Fruit fly (Drosophila melanogaster): Measurements from ENCODE around the gene mRpS21.

The mRpS21 gene

dm6 chr3R:13425470-13426033, 43.9 kb upstream of the mRpS21 start, which contains the start of gene Act87E (continued):
- peak; percentile 69 for TF ChIP-seq CG15269 (tag; optimal IDR thresholded peaks at IDR 0.05)
- no peak for TF ChIP-seq CG7963 (GFP tag; IDR thresholded peaks at IDR 0.05; ENCODE audit: partially characterized antibody)
- TF ChIP-seq H15 (GFP tag; IDR thresholded peaks at IDR 0.05): no peak
- TF ChIP-seq Hr39 (optimal IDR thresholded peaks at IDR 0.05): no peak
- TF ChIP-seq btn (GFP tag; optimal IDR thresholded peaks at IDR 0.05): no peak
- no peak for TF ChIP-seq seq (GFP tag; IDR thresholded peaks at IDR 0.05)
- TF ChIP-seq klu (GFP tag; IDR thresholded peaks at IDR 0.05): no peak
- TF ChIP-seq CG9817 (tag; optimal IDR thresholded peaks at IDR 0.05): peak; percentile 34
- TF ChIP-seq CG6813 (GFP tag; optimal IDR thresholded peaks at IDR 0.05): no peak
- no peak for TF ChIP-seq CG14965 (GFP tag; optimal IDR thresholded peaks at IDR 0.05; ENCODE audit: borderline replicate concordance)
- TF ChIP-seq ase (GFP tag; IDR thresholded peaks at IDR 0.05): no peak
- TF ChIP-seq CG15011 (GFP tag; optimal IDR thresholded peaks at IDR 0.05): peak; percentile 9
- TF ChIP-seq CG13296 (GFP tag; optimal IDR thresholded peaks at IDR 0.05): peak; percentile 62
- no peak for TF ChIP-seq zen2 (GFP tag; IDR thresholded peaks at IDR 0.05; ENCODE audit: partially characterized antibody)
- no peak for TF ChIP-seq bowl (GFP tag; IDR thresholded peaks at IDR 0.05)
- TF ChIP-seq Opbp (GFP tag; IDR thresholded peaks at IDR 0.05; ENCODE audit: partially characterized antibody): no peak
- 0 out of 2 replicates have a peak, but pooled peaks have one; percentile 18 for TF ChIP-seq CG11247 (GFP tag; IDR thresholded peaks at IDR 0.05)
- TF ChIP-seq lola (GFP tag; optimal IDR thresholded peaks at IDR 0.05): peak in 1 of 3 experiments; percentile 87
- TF ChIP-seq luna (GFP tag; optimal IDR thresholded peaks at IDR 0.05): no peak
- TF ChIP-seq CG10431 (GFP tag; optimal IDR thresholded peaks at IDR 0.05): peak; percentile 8
- no peak for TF ChIP-seq CG18476 (GFP tag; optimal IDR thresholded peaks at IDR 0.05)
- TF ChIP-seq CG12219 (GFP tag; optimal IDR thresholded peaks at IDR 0.05): no peak
- TF ChIP-seq kah (GFP tag; optimal IDR thresholded peaks at IDR 0.05): peak; percentile 33
- no peak for TF ChIP-seq CG10462 (GFP tag; optimal IDR thresholded peaks at IDR 0.05)
- no peak for TF ChIP-seq Awh (GFP tag; IDR thresholded peaks at IDR 0.05)
- TF ChIP-seq Blimp-1 (GFP tag; optimal IDR thresholded peaks at IDR 0.05): peak; percentile 73
- TF ChIP-seq lilli (GFP tag; optimal IDR thresholded peaks at IDR 0.05): no peak
- no peak for TF ChIP-seq CG16813 (GFP tag; IDR thresholded peaks at IDR 0.05; ENCODE audit: partially characterized antibody)
- peak; percentile 4 for TF ChIP-seq sd (tag; optimal IDR thresholded peaks at IDR 0.05)
- TF ChIP-seq Doc3 (GFP tag; IDR thresholded peaks at IDR 0.05; ENCODE audit: partially characterized antibody): no peak
- no peak for TF ChIP-seq CG3995 (GFP tag; optimal IDR thresholded peaks at IDR 0.05)
- TF ChIP-seq CG6254 (GFP tag; optimal IDR thresholded peaks at IDR 0.05): peak; percentile 65
- no peak for TF ChIP-seq D (optimal IDR thresholded peaks at IDR 0.05)
- peak; percentile 67 for TF ChIP-seq D (GFP tag; optimal IDR thresholded peaks at IDR 0.05)
- TF ChIP-seq Vsx1 (GFP tag; optimal IDR thresholded peaks at IDR 0.05): peak; percentile 16
- no peak for TF ChIP-seq MBD-R2 (GFP tag; IDR thresholded peaks at IDR 0.05)
- TF ChIP-seq salm (tag; optimal IDR thresholded peaks at IDR 0.05): peak; percentile 71
- no peak for TF ChIP-seq ERR (GFP tag; optimal IDR thresholded peaks at IDR 0.05)
- TF ChIP-seq CG14050 (GFP tag; IDR thresholded peaks at IDR 0.05): no peak
- no peak for TF ChIP-seq pan (optimal IDR thresholded peaks at IDR 0.05)
- TF ChIP-seq pan (GFP tag; optimal IDR thresholded peaks at IDR 0.05 in 1 of 2, IDR thresholded peaks at IDR 0.05 in 1 of 2): peak in 1 of 2 experiments; percentile 39
- TF ChIP-seq CG1603 (tag; optimal IDR thresholded peaks at IDR 0.05): no peak
- TF ChIP-seq Ssrp (tag; optimal IDR thresholded peaks at IDR 0.05): peak; percentile 78
- TF ChIP-seq usp (GFP tag; optimal IDR thresholded peaks at IDR 0.05): no peak
- no peak for TF ChIP-seq CG10543 (GFP tag; optimal IDR thresholded peaks at IDR 0.05)
- TF ChIP-seq CG1647 (GFP tag; optimal IDR thresholded peaks at IDR 0.05): no peak
- peak; percentile 42 for TF ChIP-seq ind (GFP tag; optimal IDR thresholded peaks at IDR 0.05)
- no peak; the same call in 1 of the 2 replicates for TF ChIP-seq Ravus (GFP tag; IDR thresholded peaks at IDR 0.05)
- TF ChIP-seq NC2β (GFP tag; optimal IDR thresholded peaks at IDR 0.05): no peak
- peak; percentile 84 for TF ChIP-seq CG14710 (tag; optimal IDR thresholded peaks at IDR 0.05)
- no peak for TF ChIP-seq CG11085 (GFP tag; IDR thresholded peaks at IDR 0.05)
